Fruit fly (Drosophila melanogaster): Measurements from ENCODE around the gene alphaTub84B.
A peak's percentile ranks its signal among the peaks of the same experiment; 100 is the strongest.

DNA sequence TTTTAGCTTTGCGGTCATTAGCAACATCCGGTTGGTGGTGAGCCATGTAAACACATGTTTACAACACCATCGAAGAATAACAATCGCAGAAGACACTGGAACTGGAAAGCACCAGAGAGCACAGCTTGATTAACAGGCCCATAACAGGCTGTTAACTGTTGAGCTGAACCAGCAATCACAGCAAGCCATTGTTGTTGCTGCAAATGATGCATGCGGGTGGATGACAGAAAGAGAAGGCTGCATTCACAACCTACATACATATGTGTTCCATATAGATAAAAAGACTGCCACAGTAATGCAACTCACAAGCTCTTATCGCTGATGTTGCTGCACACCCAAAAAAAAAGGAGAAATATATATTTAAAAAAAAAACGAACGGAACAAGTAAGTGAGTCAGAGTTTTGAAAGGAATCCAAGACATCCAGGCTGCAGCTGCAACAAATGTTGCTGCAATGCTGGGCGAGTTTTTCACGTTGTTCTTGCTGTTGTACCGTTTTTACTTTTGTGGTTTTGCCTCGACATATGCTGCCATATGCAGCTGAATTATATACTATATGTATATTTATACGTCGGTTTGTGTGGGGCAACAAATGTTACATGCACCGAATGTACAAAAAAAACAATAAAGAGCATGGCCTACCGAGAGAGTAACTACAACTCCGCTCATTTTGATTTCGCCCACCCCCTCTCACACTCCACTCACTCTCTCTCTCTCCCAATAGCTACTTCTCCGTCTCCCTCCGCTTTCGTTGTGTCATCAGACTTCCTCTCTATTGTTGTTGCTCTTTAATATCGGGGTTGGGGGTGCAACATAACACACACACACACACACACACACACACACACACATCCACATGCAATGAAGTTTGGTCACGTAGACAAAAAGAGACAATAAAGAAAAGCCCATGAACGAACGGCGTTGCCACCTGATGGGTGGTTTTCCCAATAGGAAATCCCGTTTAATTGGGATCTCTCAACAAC lies 16.7 kb downstream of the alphaTub84B start:
- TF ChIP-seq pan (optimal IDR thresholded peaks at IDR 0.05) (no peak), jim (GFP tag; optimal IDR thresholded peaks at IDR 0.05) (no peak), CrebA (GFP tag; optimal IDR thresholded peaks at IDR 0.05; ENCODE audit: borderline replicate concordance) (no peak), lola (GFP tag; optimal IDR thresholded peaks at IDR 0.05) (no peak), br (GFP tag; optimal IDR thresholded peaks at IDR 0.05) (no peak), Mio (GFP tag; optimal IDR thresholded peaks at IDR 0.05) (no peak), psq (GFP tag; optimal IDR thresholded peaks at IDR 0.05) (peak; percentile 23)
